4 worm cellular contexts compared by ENCODE assay signal in genomic region chrX:9296591-9296990, ce11.
TF ChIP-seq lines count a peak whose summit lies in the region.

Gene gly-13, minus strand, starts transcription at chrX:9296622.

TF ChIP-seq in whole organism, L2 larva, 48 proteins besides CTCF, POLR2A, EP300 and RAD21 (continues in another document):
- TF ChIP-seq ztf-1 (GFP tag; conservative IDR thresholded peaks at IDR 0.05; lab: Robert Waterston, UW) (no peak), lin-39 (tag; optimal IDR thresholded peaks at IDR 0.05; lab: Kevin White, UChicago) (no peak), zag-1 (tag; optimal IDR thresholded peaks at IDR 0.05; lab: Kevin White, UChicago) (no peak), nhr-77 (tag; optimal IDR thresholded peaks at IDR 0.05; lab: Kevin White, UChicago) (no peak), sma-9 (GFP tag; optimal IDR thresholded peaks at IDR 0.05; lab: Kevin White, UChicago) (no peak), sma-9 (tag; optimal IDR thresholded peaks at IDR 0.05; lab: Kevin White, UChicago) (no peak), ZK546.5 (tag; optimal IDR thresholded peaks at IDR 0.05; lab: Kevin White, UChicago) (no peak), alr-1 (tag; optimal IDR thresholded peaks at IDR 0.05; lab: Kevin White, UChicago) (no peak), F13H6.1 (tag; optimal IDR thresholded peaks at IDR 0.05; lab: Kevin White, UChicago) (peak; percentile 38), sem-4 (tag; optimal IDR thresholded peaks at IDR 0.05; lab: Kevin White, UChicago) (peak; percentile 45), lsy-2 (tag; optimal IDR thresholded peaks at IDR 0.05; lab: Kevin White, UChicago) (peak in 1 of 2 experiments; percentile 51), nhr-10 (tag; optimal IDR thresholded peaks at IDR 0.05; lab: Kevin White, UChicago) (no peak), Y55F3AM.14 (GFP tag; optimal IDR thresholded peaks at IDR 0.05; lab: Kevin White, UChicago) (no peak), R02D3.7 (tag; optimal IDR thresholded peaks at IDR 0.05; lab: Kevin White, UChicago) (no peak), nhr-6 (tag; optimal IDR thresholded peaks at IDR 0.05; lab: Kevin White, UChicago) (no peak), egl-27 (tag; optimal IDR thresholded peaks at IDR 0.05; lab: Kevin White, UChicago) (no peak), nhr-12 (tag; optimal IDR thresholded peaks at IDR 0.05; lab: Kevin White, UChicago) (no peak), nhr-129 (tag; optimal IDR thresholded peaks at IDR 0.05; lab: Kevin White, UChicago) (peak; percentile 51), dmd-4 (tag; optimal IDR thresholded peaks at IDR 0.05; lab: Kevin White, UChicago) (no peak), ama-1 (optimal IDR thresholded peaks at IDR 0.05; lab: Kevin White, UChicago) (no peak), elt-1 (tag; optimal IDR thresholded peaks at IDR 0.05; lab: Kevin White, UChicago) (no peak), nhr-23 (tag; optimal IDR thresholded peaks at IDR 0.05; lab: Kevin White, UChicago) (no peak), blmp-1 (tag; optimal IDR thresholded peaks at IDR 0.05; lab: Kevin White, UChicago; ENCODE audit: insufficient read depth) (no peak), crh-2 (tag; optimal IDR thresholded peaks at IDR 0.05; lab: Kevin White, UChicago) (peak; percentile 32)

TF ChIP-seq in whole organism, L4 larva, 104 proteins besides CTCF, POLR2A, EP300 and RAD21:
- TF ChIP-seq ama-1 (optimal IDR thresholded peaks at IDR 0.05; lab: Kevin White, UChicago) (no peak), daf-8 (GFP tag; IDR thresholded peaks at IDR 0.05; lab: Robert Waterston, UW) (no peak), hlh-11 (tag; optimal IDR thresholded peaks at IDR 0.05; lab: Kevin White, UChicago) (peak; percentile 18), lsy-2 (tag; optimal IDR thresholded peaks at IDR 0.05; lab: Kevin White, UChicago) (peak in 1 of 2 experiments; percentile 30), dve-1 (tag; optimal IDR thresholded peaks at IDR 0.05; lab: Kevin White, UChicago; ENCODE audit: insufficient read depth) (peak; percentile 9), dpl-1 (GFP tag; optimal IDR thresholded peaks at IDR 0.05; lab: Kevin White, UChicago) (peak; percentile 6), mes-2 (tag; optimal IDR thresholded peaks at IDR 0.05; lab: Kevin White, UChicago; ENCODE audit: poor library complexity, severe bottlenecking) (peak; percentile 84), saeg-2 (GFP tag; IDR thresholded peaks at IDR 0.05; lab: Robert Waterston, UW) (no peak), lin-1 (GFP tag; IDR thresholded peaks at IDR 0.05; lab: Robert Waterston, UW) (no peak), pha-4 (GFP tag; IDR thresholded peaks at IDR 0.05; lab: Robert Waterston, UW) (no peak), pha-4 (tag; optimal IDR thresholded peaks at IDR 0.05; lab: Kevin White, UChicago) (no peak), hlh-30 (tag; optimal IDR thresholded peaks at IDR 0.05; lab: Kevin White, UChicago; ENCODE audit: insufficient read depth) (peak; percentile 5), php-3 (GFP tag; IDR thresholded peaks at IDR 0.05; lab: Robert Waterston, UW) (0 out of 2 replicates have a peak, but pooled peaks have one; percentile 6), dmd-9 (GFP tag; IDR thresholded peaks at IDR 0.05; lab: Robert Waterston, UW) (no peak), aha-1 (tag; lab: Kevin White, UChicago) (peak; percentile 77), lin-39 (tag; optimal IDR thresholded peaks at IDR 0.05; lab: Kevin White, UChicago) (no peak)

TF ChIP-seq in whole organism, late embryonic, 69 proteins besides CTCF, POLR2A, EP300 and RAD21 (continues in another document):
- TF ChIP-seq T23F11.4 (GFP tag; optimal IDR thresholded peaks at IDR 0.05; lab: Kevin White, UChicago) (peak; percentile 22), ceh-18 (tag; optimal IDR thresholded peaks at IDR 0.05; lab: Kevin White, UChicago) (no peak), ama-1 (optimal IDR thresholded peaks at IDR 0.05; lab: Kevin White, UChicago) (no peak), mec-3 (tag; optimal IDR thresholded peaks at IDR 0.05; lab: Kevin White, UChicago; ENCODE audit: borderline replicate concordance) (no peak), ceh-45 (GFP tag; IDR thresholded peaks at IDR 0.05; lab: Robert Waterston, UW) (no peak), elt-2 (tag; optimal IDR thresholded peaks at IDR 0.05; lab: Kevin White, UChicago) (peak; percentile 82), ztf-16 (tag; optimal IDR thresholded peaks at IDR 0.05; lab: Kevin White, UChicago) (peak; percentile 43), ceh-14 (tag; optimal IDR thresholded peaks at IDR 0.05; lab: Kevin White, UChicago) (peak; percentile 63), ceh-22 (tag; optimal IDR thresholded peaks at IDR 0.05; lab: Kevin White, UChicago) (no peak), unc-55 (GFP tag; optimal IDR thresholded peaks at IDR 0.05; lab: Kevin White, UChicago) (no peak), C08G9.2 (tag; optimal IDR thresholded peaks at IDR 0.05; lab: Kevin White, UChicago) (no peak), unc-42 (tag; optimal IDR thresholded peaks at IDR 0.05; lab: Kevin White, UChicago) (peak; percentile 23), zip-5 (tag; optimal IDR thresholded peaks at IDR 0.05; lab: Kevin White, UChicago) (peak; percentile 61), eyg-1 (tag; optimal IDR thresholded peaks at IDR 0.05; lab: Kevin White, UChicago) (no peak), lin-11 (tag; optimal IDR thresholded peaks at IDR 0.05; lab: Kevin White, UChicago) (peak; percentile 46), F13H6.1 (tag; optimal IDR thresholded peaks at IDR 0.05; lab: Kevin White, UChicago) (peak; percentile 37), hlh-15 (tag; optimal IDR thresholded peaks at IDR 0.05; lab: Kevin White, UChicago) (peak; percentile 56), pha-2 (tag; optimal IDR thresholded peaks at IDR 0.05; lab: Kevin White, UChicago) (peak; percentile 55), ref-2 (tag; optimal IDR thresholded peaks at IDR 0.05; lab: Kevin White, UChicago) (peak; percentile 44), fkh-10 (GFP tag; optimal IDR thresholded peaks at IDR 0.05; lab: Kevin White, UChicago) (no peak), che-1 (tag; optimal IDR thresholded peaks at IDR 0.05; lab: Kevin White, UChicago) (peak; percentile 63), dmd-4 (tag; optimal IDR thresholded peaks at IDR 0.05; lab: Kevin White, UChicago; ENCODE audit: borderline replicate concordance) (peak; percentile 26), ceh-9 (tag; optimal IDR thresholded peaks at IDR 0.05; lab: Kevin White, UChicago) (no peak), ets-4 (tag; optimal IDR thresholded peaks at IDR 0.05; lab: Kevin White, UChicago) (peak; percentile 20), sox-4 (tag; optimal IDR thresholded peaks at IDR 0.05; lab: Kevin White, UChicago) (peak; percentile 70), unc-86 (tag; optimal IDR thresholded peaks at IDR 0.05; lab: Kevin White, UChicago) (peak; percentile 60), sox-2 (GFP tag; IDR thresholded peaks at IDR 0.05; lab: Robert Waterston, UW) (no peak), ahr-1 (tag; optimal IDR thresholded peaks at IDR 0.05; lab: Kevin White, UChicago) (peak; percentile 9), fax-1 (tag; optimal IDR thresholded peaks at IDR 0.05; lab: Kevin White, UChicago) (peak; percentile 76), lim-6 (tag; optimal IDR thresholded peaks at IDR 0.05; lab: Kevin White, UChicago) (no peak)

TF ChIP-seq in whole organism, mixed stage, embryonic, 35 proteins besides CTCF, POLR2A, EP300 and RAD21:
- peak; percentile 56 for TF ChIP-seq mep-1 (tag; optimal IDR thresholded peaks at IDR 0.05; lab: Kevin White, UChicago)
- TF ChIP-seq nhr-28 (tag; optimal IDR thresholded peaks at IDR 0.05; lab: Kevin White, UChicago): no peak
- no peak for TF ChIP-seq nhr-237 (tag; optimal IDR thresholded peaks at IDR 0.05; lab: Kevin White, UChicago)
- peak; percentile 35 for TF ChIP-seq lin-32 (GFP tag; optimal IDR thresholded peaks at IDR 0.05; lab: Kevin White, UChicago)
- TF ChIP-seq unc-62 (GFP tag; optimal IDR thresholded peaks at IDR 0.05; lab: Kevin White, UChicago): no peak
- TF ChIP-seq ceh-43 (GFP tag; optimal IDR thresholded peaks at IDR 0.05; lab: Kevin White, UChicago): peak; percentile 56
- peak; percentile 48 for TF ChIP-seq sem-2 (GFP tag; optimal IDR thresholded peaks at IDR 0.05; lab: Kevin White, UChicago)
- TF ChIP-seq pha-4 (tag; optimal IDR thresholded peaks at IDR 0.05; lab: Kevin White, UChicago): peak; percentile 4
- peak; percentile 9 for TF ChIP-seq flh-1 (GFP tag; optimal IDR thresholded peaks at IDR 0.05; lab: Kevin White, UChicago)
- TF ChIP-seq nhr-76 (tag; optimal IDR thresholded peaks at IDR 0.05; lab: Kevin White, UChicago): peak; percentile 65
- peak; percentile 11 for TF ChIP-seq ces-1 (GFP tag; optimal IDR thresholded peaks at IDR 0.05; lab: Kevin White, UChicago)
- peak; percentile 29 for TF ChIP-seq hlh-1 (tag; optimal IDR thresholded peaks at IDR 0.05; lab: Kevin White, UChicago)
- peak; percentile 87 for TF ChIP-seq sptf-1 (tag; optimal IDR thresholded peaks at IDR 0.05; lab: Kevin White, UChicago)
- TF ChIP-seq lsy-2 (tag; optimal IDR thresholded peaks at IDR 0.05; lab: Kevin White, UChicago): peak; percentile 41
- TF ChIP-seq blmp-1 (tag; optimal IDR thresholded peaks at IDR 0.05; lab: Kevin White, UChicago): peak; percentile 10
- no peak for TF ChIP-seq elt-1 (tag; optimal IDR thresholded peaks at IDR 0.05; lab: Kevin White, UChicago; ENCODE audit: borderline replicate concordance, insufficient read depth)
- TF ChIP-seq elt-3 (tag; optimal IDR thresholded peaks at IDR 0.05; lab: Kevin White, UChicago): no peak
- TF ChIP-seq M03D4.4 (tag; optimal IDR thresholded peaks at IDR 0.05; lab: Kevin White, UChicago): no peak
- TF ChIP-seq bed-3 (GFP tag; optimal IDR thresholded peaks at IDR 0.05; lab: Kevin White, UChicago): peak; percentile 26
- TF ChIP-seq cnd-1 (tag; optimal IDR thresholded peaks at IDR 0.05; lab: Kevin White, UChicago): peak; percentile 33
- peak; percentile 72 for TF ChIP-seq mls-2 (tag; optimal IDR thresholded peaks at IDR 0.05; lab: Kevin White, UChicago)
- TF ChIP-seq tbx-8 (GFP tag; optimal IDR thresholded peaks at IDR 0.05; lab: Kevin White, UChicago): peak; percentile 31
- no peak for TF ChIP-seq mab-5 (tag; optimal IDR thresholded peaks at IDR 0.05; lab: Kevin White, UChicago)
- peak; percentile 15 for TF ChIP-seq ztf-11 (tag; optimal IDR thresholded peaks at IDR 0.05; lab: Kevin White, UChicago)
- TF ChIP-seq lin-13 (tag; optimal IDR thresholded peaks at IDR 0.05; lab: Kevin White, UChicago): no peak
- peak; percentile 27 for TF ChIP-seq ham-2 (GFP tag; optimal IDR thresholded peaks at IDR 0.05; lab: Kevin White, UChicago)
- TF ChIP-seq drap-1 (GFP tag; optimal IDR thresholded peaks at IDR 0.05; lab: Kevin White, UChicago): no peak
- no peak for TF ChIP-seq ceh-39 (tag; optimal IDR thresholded peaks at IDR 0.05; lab: Kevin White, UChicago)
- no peak for TF ChIP-seq unc-120 (tag; optimal IDR thresholded peaks at IDR 0.05; lab: Kevin White, UChicago; ENCODE audit: poor library complexity, severe bottlenecking)
- peak; percentile 19 for TF ChIP-seq ceh-83 (GFP tag; optimal IDR thresholded peaks at IDR 0.05; lab: Kevin White, UChicago)
- no peak for TF ChIP-seq nhr-2 (tag; optimal IDR thresholded peaks at IDR 0.05; lab: Kevin White, UChicago)
